Worm (Caenorhabditis elegans) whole organism, young adult: ENCODE results near the gene C28G1.10.

Source experiments
- B0261.1 ChIP-seq: sonication (generic microtip); optimal IDR thresholded peaks from 2 replicates; lab custom pipeline; 2016; ENCODE audit warnings: mild to moderate bottlenecking, missing genetic modification characterization, moderate library complexity, missing compliant biosample characterization
- B0336.3 ChIP-seq: fragments of 200-800 bp; sonication (Bioruptor generic); IDR thresholded peaks from 2 replicates; pipeline ENCODE4 v1.3.6; 2022; ENCODE audit warnings: missing genetic modification characterization, missing compliant biosample characterization
- C17E4.6 ChIP-seq: fragments of 200-800 bp; sonication (Bioruptor generic); IDR thresholded peaks from 2 replicates; pipeline ENCODE4 v1.3.6; 2022; ENCODE audit warnings: missing genetic modification reagents, missing genetic modification characterization, missing compliant biosample characterization
- F33H1.4 ChIP-seq: fragments of 200-800 bp; sonication (Bioruptor generic); IDR thresholded peaks from 2 replicates; pipeline ENCODE4 v1.3.6; 2022; ENCODE audit warnings: missing genetic modification reagents, missing genetic modification characterization, missing compliant biosample characterization
- F55B11.4 ChIP-seq: sonication (generic microtip); optimal IDR thresholded peaks from 2 replicates; lab custom pipeline; 2016; ENCODE audit warnings: missing compliant biosample characterization, missing genetic modification characterization, borderline replicate concordance; ENCODE audit not compliant: insufficient read depth
- K12H6.12 ChIP-seq: fragments of 200-800 bp; sonication (Bioruptor generic); optimal IDR thresholded peaks from 2 replicates; lab custom pipeline; 2018; ENCODE audit warnings: mild to moderate bottlenecking, missing genetic modification characterization, missing compliant biosample characterization
- Y53F4B.3 ChIP-seq: fragments of 200-800 bp; sonication (Bioruptor generic); IDR thresholded peaks from 2 replicates; pipeline ENCODE4 v1.3.6; 2022; ENCODE audit warnings: missing genetic modification reagents, missing genetic modification characterization, missing compliant biosample characterization
- Y67H2A.10 ChIP-seq: fragments of 200-800 bp; sonication (Bioruptor generic); conservative IDR thresholded peaks from 2 replicates; pipeline ENCODE4 v1.3.6; 2022; ENCODE audit warnings: missing genetic modification reagents, missing genetic modification characterization, missing compliant biosample characterization
- akir-1 ChIP-seq: fragments of 200-800 bp; sonication (Bioruptor generic); optimal IDR thresholded peaks from 2 replicates; lab custom pipeline; 2018; ENCODE audit warnings: mild to moderate bottlenecking, missing genetic modification characterization, moderate library complexity, missing compliant biosample characterization
- attf-5 ChIP-seq: fragments of 200-800 bp; sonication (Bioruptor generic); optimal IDR thresholded peaks from 2 replicates; lab custom pipeline; 2018; ENCODE audit warnings: mild to moderate bottlenecking, missing genetic modification characterization, missing compliant biosample characterization
- attf-6 ChIP-seq: fragments of 200-800 bp; sonication (Bioruptor generic); IDR thresholded peaks from 2 replicates; pipeline ENCODE4 v1.3.6; 2022; ENCODE audit warnings: missing genetic modification reagents, missing genetic modification characterization, missing compliant biosample characterization
- bed-1 ChIP-seq: fragments of 200-800 bp; sonication (Bioruptor generic); IDR thresholded peaks from 2 replicates; pipeline ENCODE4 v1.3.6; 2022; ENCODE audit warnings: missing genetic modification reagents, missing genetic modification characterization, missing compliant biosample characterization
- bed-2 ChIP-seq: fragments of 200-800 bp; sonication (Bioruptor generic); IDR thresholded peaks from 2 replicates; pipeline ENCODE4 v1.3.6; 2022; ENCODE audit warnings: missing genetic modification reagents, missing genetic modification characterization, missing compliant biosample characterization
- cebp-2 ChIP-seq: fragments of 200-800 bp; sonication (Bioruptor generic); IDR thresholded peaks from 2 replicates; pipeline ENCODE4 v1.3.6; 2022; ENCODE audit warnings: missing genetic modification characterization, missing compliant biosample characterization
- ceh-100 ChIP-seq: fragments of 200-800 bp; sonication (Bioruptor generic); IDR thresholded peaks from 2 replicates; pipeline ENCODE4 v1.3.6; 2022; ENCODE audit warnings: missing genetic modification reagents, missing genetic modification characterization, missing compliant biosample characterization
- ceh-40 ChIP-seq: fragments of 200-800 bp; sonication (Bioruptor generic); IDR thresholded peaks from 2 replicates; pipeline ENCODE4 v1.3.6; 2022; ENCODE audit warnings: missing genetic modification characterization, missing compliant biosample characterization
- ceh-58 ChIP-seq: fragments of 200-800 bp; sonication (Bioruptor generic); IDR thresholded peaks from 2 replicates; pipeline ENCODE4 v1.3.6; 2022; ENCODE audit warnings: missing genetic modification characterization, missing compliant biosample characterization
- chd-7 ChIP-seq: sonication (generic microtip); optimal IDR thresholded peaks from 2 replicates; lab custom pipeline; 2016; ENCODE audit warnings: mild to moderate bottlenecking, missing genetic modification characterization, moderate library complexity, missing compliant biosample characterization
- dpff-1 ChIP-seq: sonication (generic microtip); optimal IDR thresholded peaks from 2 replicates; lab custom pipeline; 2017; ENCODE audit warnings: mild to moderate bottlenecking, missing genetic modification characterization, missing compliant biosample characterization
- dpl-1 ChIP-seq: fragments of 150-350 bp; optimal IDR thresholded peaks from 2 replicates; lab custom pipeline; 2014; ENCODE audit warnings: missing biosample characterization, missing genetic modification reagents, missing genetic modification characterization
- egl-18 ChIP-seq: fragments of 200-800 bp; sonication (Bioruptor generic); IDR thresholded peaks from 2 replicates; pipeline ENCODE4 v1.3.6; 2022; ENCODE audit warnings: missing genetic modification reagents, missing genetic modification characterization, missing compliant biosample characterization
- ets-4 ChIP-seq: fragments of 200-800 bp; sonication (Bioruptor generic); optimal IDR thresholded peaks from 2 replicates; lab custom pipeline; 2018; ENCODE audit warnings: mild to moderate bottlenecking, missing genetic modification characterization, missing compliant biosample characterization
- hmg-1.2 ChIP-seq: fragments of 200-800 bp; sonication (Bioruptor generic); IDR thresholded peaks from 2 replicates; pipeline ENCODE4 v1.3.6; 2022; ENCODE audit warnings: missing genetic modification reagents, missing genetic modification characterization, missing compliant biosample characterization
- lag-1 ChIP-seq: fragments of 200-800 bp; sonication (Bioruptor generic); IDR thresholded peaks from 2 replicates; pipeline ENCODE4 v1.3.6; 2022; ENCODE audit warnings: missing genetic modification reagents, missing genetic modification characterization, missing compliant biosample characterization
- lir-1 ChIP-seq: fragments of 200-800 bp; sonication (Bioruptor generic); conservative IDR thresholded peaks from 2 replicates; pipeline ENCODE4 v1.3.6; 2022; ENCODE audit warnings: missing genetic modification reagents, missing genetic modification characterization, missing compliant biosample characterization
- madf-3 ChIP-seq: fragments of 200-800 bp; sonication (Bioruptor generic); IDR thresholded peaks from 2 replicates; pipeline ENCODE4 v1.3.6; 2022; ENCODE audit warnings: missing genetic modification reagents, missing genetic modification characterization, missing compliant biosample characterization
- madf-6 ChIP-seq: fragments of 200-800 bp; sonication (Bioruptor generic); IDR thresholded peaks from 2 replicates; pipeline ENCODE4 v1.3.6; 2022; ENCODE audit warnings: missing genetic modification reagents, missing genetic modification characterization, missing compliant biosample characterization
- mel-28 ChIP-seq: sonication (generic microtip); optimal IDR thresholded peaks from 2 replicates; lab custom pipeline; 2016; ENCODE audit warnings: borderline replicate concordance, mild to moderate bottlenecking, missing genetic modification characterization, missing compliant biosample characterization
- nhr-179 ChIP-seq: sonication (generic microtip); optimal IDR thresholded peaks from 2 replicates; lab custom pipeline; 2016; ENCODE audit warnings: mild to moderate bottlenecking, missing genetic modification characterization, missing compliant biosample characterization
- nhr-27 ChIP-seq: fragments of 200-800 bp; sonication (Bioruptor generic); optimal IDR thresholded peaks from 2 replicates; lab custom pipeline; 2018; ENCODE audit warnings: mild to moderate bottlenecking, missing genetic modification characterization, moderate library complexity, missing compliant biosample characterization
- nhr-80 ChIP-seq: sonication (generic microtip); optimal IDR thresholded peaks from 2 replicates; lab custom pipeline; 2016; ENCODE audit warnings: missing genetic modification characterization, missing compliant biosample characterization
- rcor-1 ChIP-seq: fragments of 200-800 bp; sonication (Bioruptor generic); IDR thresholded peaks from 2 replicates; pipeline ENCODE4 v1.3.6; 2022; ENCODE audit warnings: missing genetic modification reagents, missing genetic modification characterization, missing compliant biosample characterization
- rpc-1 ChIP-seq, 2 experiments: fragments of 150-350 bp in 1 of 2; sonication (generic microtip) in 1 of 2; optimal IDR thresholded peaks; 2 replicates each; lab custom pipeline; 2014 to 2018; ENCODE audit warnings: missing biosample characterization in 1 of 2, missing genetic modification characterization in 1 of 2, missing genetic modification reagents in 1 of 2, missing genotype in 1 of 2
- sptf-2 ChIP-seq: fragments of 200-800 bp; sonication (Bioruptor generic); optimal IDR thresholded peaks from 2 replicates; lab custom pipeline; 2018; ENCODE audit warnings: mild to moderate bottlenecking, missing genetic modification characterization, missing compliant biosample characterization
- tbp1 ChIP-seq: fragments of 200-800 bp; sonication (Bioruptor generic); optimal IDR thresholded peaks from 2 replicates; lab custom pipeline; 2018; ENCODE audit warnings: mild to moderate bottlenecking, missing genetic modification characterization, missing compliant biosample characterization
- tlf-1 ChIP-seq: fragments of 200-800 bp; sonication (Bioruptor generic); optimal IDR thresholded peaks from 2 replicates; lab custom pipeline; 2018; ENCODE audit warnings: mild to moderate bottlenecking, missing genetic modification characterization, missing compliant biosample characterization
- ztf-26 ChIP-seq: sonication (generic microtip); optimal IDR thresholded peaks from 2 replicates; lab custom pipeline; 2017; ENCODE audit warnings: missing genetic modification characterization, missing compliant biosample characterization

The C28G1.10 gene

DNA sequence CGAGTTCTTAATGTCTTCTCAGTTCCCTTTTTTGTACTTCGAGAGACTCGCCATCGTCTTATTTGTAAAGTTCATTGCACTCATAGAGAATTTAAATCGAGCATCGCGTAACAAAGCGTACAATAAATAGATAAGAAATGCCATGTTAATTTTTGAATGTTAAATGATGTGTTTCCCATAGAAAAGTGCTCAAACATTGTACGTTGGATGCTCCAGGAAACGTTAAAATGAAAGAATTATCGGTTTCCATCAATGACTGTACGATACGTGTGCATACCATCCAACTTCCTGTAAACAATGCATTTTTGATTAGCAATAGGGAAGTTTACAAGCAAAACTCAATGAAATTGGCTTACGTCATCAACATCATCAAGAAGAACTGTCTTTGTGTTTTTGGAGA, 26.3 kb upstream of the C28G1.10 start:
- TF ChIP-seq akir-1 (GFP tag; lab: Kevin White, UChicago) (no peak), nhr-80 (tag; lab: Kevin White, UChicago) (peak; percentile 35)

DNA sequence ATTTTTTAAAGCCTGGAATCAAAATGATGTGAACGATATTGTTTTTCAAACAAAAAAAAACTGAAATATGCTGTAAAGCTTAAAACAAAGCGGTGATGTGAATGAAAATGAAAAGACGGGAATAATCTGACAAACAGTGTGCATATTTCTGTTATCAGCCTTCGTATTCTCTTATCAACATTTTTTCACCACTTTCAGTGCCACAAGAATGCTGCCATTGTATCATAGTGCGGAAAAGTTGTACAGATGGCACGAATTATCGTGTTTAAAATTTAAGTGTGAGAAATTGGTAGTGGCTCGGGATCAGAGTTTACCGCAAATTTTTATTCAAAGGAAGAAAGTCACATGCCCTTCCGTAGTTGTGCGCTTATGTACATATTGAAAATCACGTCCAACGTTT, 22.5 kb upstream of the C28G1.10 start, which contains the start of gene ifd-1:
Gene ifd-1, minus strand, starts transcription at position 12 of the 400 bp plus-strand sequence.
- no peak for TF ChIP-seq Y67H2A.10
- TF ChIP-seq nhr-80 (tag; lab: Kevin White, UChicago) = peak; percentile 79
- TF ChIP-seq B0336.3 (GFP tag; lab: Robert Waterston, UW) = no peak
- peak; percentile 55 for TF ChIP-seq ets-4 (GFP tag; lab: Kevin White, UChicago)
- TF ChIP-seq, all 124 proteins: peak for 2

DNA sequence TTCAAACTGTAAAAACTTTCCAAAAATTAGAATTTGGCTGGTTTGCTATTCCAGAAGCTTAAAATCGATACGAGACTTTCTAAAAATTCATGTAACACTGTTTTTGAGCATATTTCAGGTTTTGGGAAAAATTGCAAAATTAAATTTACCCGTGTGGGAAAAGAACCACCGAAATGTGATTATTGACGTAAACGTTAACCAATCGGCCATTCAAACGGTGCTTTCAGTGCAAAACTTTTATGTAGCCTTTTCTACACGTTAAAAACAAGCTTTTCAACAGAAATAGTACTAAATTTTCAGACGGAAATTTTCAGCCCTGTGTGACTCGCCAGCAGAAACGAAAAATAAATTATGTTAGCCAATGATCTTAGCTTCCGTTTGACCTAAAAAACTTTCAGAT, 20.9 kb upstream of the C28G1.10 start:
- TF ChIP-seq tbp1 (GFP tag; lab: Kevin White, UChicago) (peak; percentile 83), B0261.1 (tag; lab: Kevin White, UChicago) (peak; percentile 55), rpc-1 (optimal IDR thresholded peaks at IDR 0.05; lab: Kevin White, UChicago) (peak; percentile 38), rpc-1 (tag; optimal IDR thresholded peaks at IDR 0.05; lab: Kevin White, UChicago) (peak; percentile 69)

DNA sequence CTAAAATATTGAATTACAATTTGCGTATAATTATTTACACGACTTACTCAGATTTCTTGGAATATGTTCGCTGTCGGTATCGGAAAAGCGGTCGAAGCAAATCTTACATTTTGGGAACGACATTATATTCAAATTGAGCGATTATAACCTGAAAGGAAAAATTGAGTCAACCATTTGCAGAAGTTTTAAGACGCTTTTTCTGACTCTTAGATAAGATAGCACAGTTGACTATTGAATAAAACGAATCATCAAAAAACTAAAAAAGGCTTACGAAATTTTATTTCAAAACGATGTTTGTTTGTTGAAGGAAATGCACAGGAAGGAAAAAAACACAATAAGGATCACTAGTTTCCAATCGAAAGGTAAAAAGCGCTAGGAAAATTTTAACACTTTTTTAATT, 18.6 kb upstream of the C28G1.10 start, which contains the start of gene rcs-1:
Gene rcs-1, minus strand, starts transcription at position 176 of the 400 bp plus-strand sequence.
- TF ChIP-seq nhr-80 (tag; lab: Kevin White, UChicago) (peak; percentile 0), ceh-58 (no peak)

DNA sequence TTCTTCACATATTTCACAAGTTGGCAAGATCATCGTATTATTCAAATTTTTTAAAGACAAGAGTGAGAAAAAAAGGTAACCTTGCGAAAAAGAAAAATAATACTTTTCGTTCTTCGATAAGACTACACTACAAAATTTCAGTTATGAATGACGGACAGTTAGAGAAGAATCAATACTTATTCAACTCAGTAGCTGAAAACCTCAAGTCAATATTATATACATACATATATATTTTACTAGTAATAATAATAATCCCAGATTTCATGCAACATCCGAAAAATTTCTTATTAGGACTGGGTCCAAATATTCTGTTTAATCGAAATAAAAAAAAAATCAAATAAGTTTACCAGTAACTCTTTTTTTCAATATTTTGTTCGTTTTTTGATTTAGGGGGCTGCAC, 15.8 kb upstream of the C28G1.10 start, which contains the start of gene C28G1.6:
Gene C28G1.6, minus strand, starts transcription at position 101 of the 400 bp plus-strand sequence.
- TF ChIP-seq F55B11.4 (no peak), nhr-80 (tag; lab: Kevin White, UChicago) (peak; percentile 33), K12H6.12 (tag; lab: Kevin White, UChicago) (no peak)

DNA sequence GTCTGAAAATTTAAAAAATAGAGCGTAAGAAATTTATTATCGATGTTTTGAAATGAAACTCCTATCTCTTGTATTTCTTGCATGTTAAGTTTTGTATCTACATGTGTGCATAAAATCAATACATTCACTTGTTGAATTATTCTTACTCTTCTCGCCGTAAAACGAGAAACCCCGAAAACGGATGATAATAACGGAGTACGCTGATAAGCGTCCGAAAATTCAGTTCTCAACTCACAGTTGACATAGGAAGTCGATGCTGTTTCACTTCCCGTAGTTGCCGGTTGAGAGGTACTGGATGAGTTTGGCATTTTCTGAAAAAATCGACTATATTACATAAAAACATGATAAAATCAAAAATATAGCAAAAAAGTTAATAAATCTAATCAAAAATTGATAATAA, 11.5 kb upstream of the C28G1.10 start, which contains the start of gene sec-15:
Gene sec-15, minus strand, starts transcription at position 311 of the 400 bp plus-strand sequence.
- no peak for TF ChIP-seq attf-5 (GFP tag; lab: Kevin White, UChicago)
- no peak for TF ChIP-seq chd-7 (tag; lab: Kevin White, UChicago)
- TF ChIP-seq nhr-179 = no peak
- TF ChIP-seq attf-6 = no peak

DNA sequence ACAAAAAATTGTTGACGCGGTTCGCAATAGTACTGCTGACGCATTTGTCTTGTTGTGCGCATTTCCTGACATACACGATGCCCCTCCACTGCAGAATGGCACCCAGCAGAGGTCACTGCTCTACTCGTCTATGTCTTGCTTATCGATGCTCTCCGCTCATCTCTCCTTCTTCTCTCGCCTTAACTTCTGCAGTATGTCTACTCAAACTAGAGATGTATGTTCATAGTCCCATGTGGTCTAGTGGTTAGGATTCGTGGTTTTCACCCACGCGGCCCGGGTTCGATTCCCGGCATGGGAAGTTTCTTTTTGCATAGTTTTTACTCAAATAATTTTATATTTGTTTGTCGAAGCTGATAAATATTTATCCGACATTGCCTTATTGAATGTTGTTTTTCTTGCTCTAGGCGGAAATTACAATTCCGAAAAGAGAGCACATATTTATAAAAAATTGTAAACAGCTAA, 11.0 kb upstream of the C28G1.10 start, which contains the start of gene C28G1.2:
Gene C28G1.2, plus strand, starts transcription at position 130 of the 462 bp plus-strand sequence.
- peak; percentile 89 for TF ChIP-seq cebp-2
- peak; percentile 72; the same call in 1 of the 2 replicates for TF ChIP-seq Y67H2A.10
- peak; percentile 67 for TF ChIP-seq mel-28 (tag; lab: Kevin White, UChicago)
- TF ChIP-seq madf-3 (GFP tag; lab: Robert Waterston, UW) = peak; percentile 76; the same call in 1 of the 2 replicates
- TF ChIP-seq hmg-1.2 (GFP tag; lab: Robert Waterston, UW) = peak; percentile 90
- peak; percentile 4 for TF ChIP-seq dpl-1 (GFP tag; lab: Kevin White, UChicago)
- TF ChIP-seq ceh-100 (GFP tag; lab: Robert Waterston, UW) = peak; percentile 51; the same call in 1 of the 2 replicates
- no peak for TF ChIP-seq lag-1 (GFP tag; lab: Robert Waterston, UW)
- peak; percentile 91 for TF ChIP-seq ceh-40 (GFP tag; lab: Robert Waterston, UW)
- TF ChIP-seq rpc-1 (optimal IDR thresholded peaks at IDR 0.05; lab: Kevin White, UChicago) = peak; percentile 98
- peak; percentile 97 for TF ChIP-seq rpc-1 (tag; optimal IDR thresholded peaks at IDR 0.05; lab: Kevin White, UChicago)
- peak; percentile 83 for TF ChIP-seq tlf-1
- peak; percentile 87 for TF ChIP-seq rcor-1 (GFP tag; lab: Robert Waterston, UW)
- TF ChIP-seq C17E4.6 (GFP tag; lab: Robert Waterston, UW) = 0 out of 2 replicates have a peak, but pooled peaks have one; percentile 39
- TF ChIP-seq Y53F4B.3 (GFP tag; lab: Robert Waterston, UW) = peak; percentile 77; the same call in 1 of the 2 replicates
- TF ChIP-seq sptf-2 = peak; percentile 87
- TF ChIP-seq madf-6 (GFP tag; lab: Robert Waterston, UW) = no peak; the same call in 1 of the 2 replicates
- TF ChIP-seq dpff-1 (tag; lab: Kevin White, UChicago) = no peak
- TF ChIP-seq ztf-26 (tag; lab: Kevin White, UChicago) = peak; percentile 86
- TF ChIP-seq nhr-27 (tag; lab: Kevin White, UChicago) = peak; percentile 80
- peak; percentile 80 for TF ChIP-seq lir-1
- TF ChIP-seq egl-18 = peak; percentile 91
- no peak for TF ChIP-seq bed-1 (GFP tag; lab: Robert Waterston, UW)
- no peak for TF ChIP-seq F33H1.4 (GFP tag; lab: Robert Waterston, UW)
- TF ChIP-seq bed-2 (GFP tag; lab: Robert Waterston, UW) = no peak
